Fruit fly (Drosophila melanogaster) whole organism, embryonic: Measurements from ENCODE around the gene CG13455.

Source experiments
- BEAF-32 ChIP-seq: fragments of 200-800 bp; sonication (Bioruptor generic); optimal IDR thresholded peaks from 3 replicates; lab custom pipeline; 2017; ENCODE audit warnings: missing biosample characterization, missing genetic modification characterization, mild to moderate bottlenecking, moderate library complexity, missing genetic modification reagents
- BtbVII ChIP-seq: fragments of 200-800 bp; sonication (Bioruptor generic); optimal IDR thresholded peaks from 3 replicates; lab custom pipeline; 2017; ENCODE audit warnings: missing biosample characterization, mild to moderate bottlenecking, missing genetic modification characterization
- CG10147 ChIP-seq: fragments of 200-800 bp; sonication (Bioruptor generic); optimal IDR thresholded peaks from 2 replicates; lab custom pipeline; 2019; ENCODE audit warnings: missing biosample characterization, mild to moderate bottlenecking, missing genetic modification characterization, moderate library complexity
- CG11560 ChIP-seq: fragments of 200-800 bp; sonication (Bioruptor generic); IDR thresholded peaks from 3 replicates; pipeline ENCODE4 v1.3.6; 2022; ENCODE audit warnings: missing biosample characterization, missing genetic modification characterization
- CG11696 ChIP-seq: fragments of 200-800 bp; sonication (Bioruptor generic); IDR thresholded peaks from 2 replicates; pipeline ENCODE4 v1.3.6; 2022; ENCODE audit warnings: missing biosample characterization, missing genetic modification characterization
- CG1233 ChIP-seq: fragments of 200-800 bp; sonication (Bioruptor generic); optimal IDR thresholded peaks from 4 replicates; lab custom pipeline; 2018; ENCODE audit warnings: missing biosample characterization, mild to moderate bottlenecking, missing genetic modification characterization
- CG15514 ChIP-seq: fragments of 200-800 bp; sonication (Bioruptor generic); optimal IDR thresholded peaks from 3 replicates; lab custom pipeline; 2017; ENCODE audit warnings: missing biosample characterization, missing genetic modification characterization, mild to moderate bottlenecking, moderate library complexity, missing genetic modification reagents
- CG1647 ChIP-seq: fragments of 200-800 bp; sonication (Bioruptor generic); optimal IDR thresholded peaks from 3 replicates; lab custom pipeline; 2016; ENCODE audit warnings: missing biosample characterization, missing genetic modification characterization
- CG18599 ChIP-seq: fragments of 200-800 bp; sonication (Bioruptor generic); optimal IDR thresholded peaks from 3 replicates; lab custom pipeline; 2017; ENCODE audit warnings: missing biosample characterization, missing genetic modification characterization, mild to moderate bottlenecking, moderate library complexity, missing genetic modification reagents
- CG2116 ChIP-seq: fragments of 200-800 bp; sonication (Bioruptor generic); optimal IDR thresholded peaks from 3 replicates; lab custom pipeline; 2018; ENCODE audit warnings: missing biosample characterization, mild to moderate bottlenecking, missing genetic modification characterization
- CG3163 ChIP-seq: fragments of 200-800 bp; sonication (Bioruptor generic); optimal IDR thresholded peaks from 3 replicates; lab custom pipeline; 2016; ENCODE audit warnings: missing biosample characterization, missing genetic modification characterization
- CG4360 ChIP-seq: fragments of 200-800 bp; sonication (Bioruptor generic); IDR thresholded peaks from 2 replicates; pipeline ENCODE4 v1.3.6; 2022; ENCODE audit warnings: missing biosample characterization, missing genetic modification characterization
- CG7745 ChIP-seq: fragments of 200-800 bp; sonication (Bioruptor generic); optimal IDR thresholded peaks from 2 replicates; lab custom pipeline; 2018; ENCODE audit warnings: missing biosample characterization, mild to moderate bottlenecking, missing genetic modification characterization, moderate library complexity
- CG9609 ChIP-seq: fragments of 200-800 bp; sonication (Bioruptor generic); optimal IDR thresholded peaks from 3 replicates; lab custom pipeline; 2016; ENCODE audit warnings: missing biosample characterization, missing genetic modification characterization
- CG9727 ChIP-seq: fragments of 200-800 bp; sonication (Bioruptor generic); optimal IDR thresholded peaks from 3 replicates; lab custom pipeline; 2017; ENCODE audit warnings: missing biosample characterization, mild to moderate bottlenecking, missing genetic modification characterization
- CoRest ChIP-seq: fragments of 200-800 bp; sonication (Bioruptor generic); optimal IDR thresholded peaks from 3 replicates; lab custom pipeline; 2018; ENCODE audit warnings: missing biosample characterization, mild to moderate bottlenecking, missing genetic modification characterization, moderate library complexity
- D19A ChIP-seq: fragments of 200-800 bp; optimal IDR thresholded peaks from 3 replicates; lab custom pipeline; 2019; ENCODE audit warnings: missing biosample characterization, mild to moderate bottlenecking, missing genetic modification characterization, moderate library complexity
- Elba2 ChIP-seq: fragments of 200-800 bp; sonication (Bioruptor generic); optimal IDR thresholded peaks from 3 replicates; lab custom pipeline; 2016; ENCODE audit warnings: missing biosample characterization, missing genetic modification characterization
- Ets97D ChIP-seq: fragments of 200-800 bp; sonication (Bioruptor generic); optimal IDR thresholded peaks from 3 replicates; lab custom pipeline; 2016; ENCODE audit warnings: missing biosample characterization, missing genetic modification characterization
- Fer3 ChIP-seq: fragments of 200-800 bp; sonication (Bioruptor generic); optimal IDR thresholded peaks from 2 replicates; lab custom pipeline; 2018; ENCODE audit warnings: missing biosample characterization, mild to moderate bottlenecking, missing genetic modification characterization, moderate library complexity
- HLH3B ChIP-seq: fragments of 200-800 bp; sonication (Bioruptor generic); IDR thresholded peaks from 2 replicates; pipeline ENCODE4 v1.3.6; 2022; ENCODE audit warnings: missing biosample characterization, missing genetic modification characterization
- Hmr ChIP-seq: fragments of 200-800 bp; sonication (Bioruptor generic); optimal IDR thresholded peaks from 3 replicates; lab custom pipeline; 2017; ENCODE audit warnings: mild to moderate bottlenecking, missing biosample characterization, missing genetic modification reagents, missing genetic modification characterization
- Hr51 ChIP-seq, 2 experiments: fragments of 200-800 bp; sonication (Bioruptor generic); optimal IDR thresholded peaks; 2 replicates in 1 of 2; 3 replicates in 1 of 2; lab custom pipeline; 2016 to 2018; ENCODE audit warnings: missing biosample characterization in 2 of 2, missing genetic modification characterization in 2 of 2, mild to moderate bottlenecking in 1 of 2, moderate library complexity in 1 of 2
- Med ChIP-seq: fragments of 200-800 bp; sonication (Bioruptor generic); peaks from one replicate; lab custom pipeline; 2016; ENCODE audit warnings: missing biosample characterization, missing genetic modification characterization, mild to moderate bottlenecking, inconsistent platforms, moderate library complexity
- NC2β ChIP-seq: fragments of 200-800 bp; sonication (Bioruptor generic); optimal IDR thresholded peaks from 2 replicates; lab custom pipeline; 2016; ENCODE audit warnings: missing biosample characterization, missing genetic modification characterization
- Pdp1 ChIP-seq, 2 experiments: fragments of 200-800 bp; sonication (Bioruptor generic); optimal IDR thresholded peaks; 3 replicates each; lab custom pipeline; 2016; ENCODE audit warnings: missing biosample characterization in 2 of 2, missing genetic modification characterization in 2 of 2, mild to moderate bottlenecking in 1 of 2, moderate library complexity in 1 of 2
- Sin3A ChIP-seq: fragments of >200 bp; optimal IDR thresholded peaks from 2 replicates; lab custom pipeline; 2018
- Ssrp ChIP-seq: fragments of 200-800 bp; sonication (Bioruptor generic); optimal IDR thresholded peaks from 2 replicates; lab custom pipeline; 2018; ENCODE audit warnings: missing biosample characterization, mild to moderate bottlenecking, missing genetic modification characterization, moderate library complexity
- cad ChIP-seq: fragments of >200 bp; optimal IDR thresholded peaks from 2 replicates; lab custom pipeline; 2017; ENCODE audit warnings: missing biosample characterization, missing genetic modification characterization
- chinmo ChIP-seq: fragments of 200-800 bp; sonication (Bioruptor generic); IDR thresholded peaks from 4 replicates; pipeline ENCODE4 v1.3.6; 2022; ENCODE audit warnings: missing biosample characterization, missing genetic modification characterization; ENCODE audit not compliant: partially characterized antibody
- corto ChIP-seq: fragments of 200-800 bp; sonication (Bioruptor generic); optimal IDR thresholded peaks from 2 replicates; lab custom pipeline; 2016; ENCODE audit warnings: missing biosample characterization, mild to moderate bottlenecking, missing genetic modification characterization, moderate library complexity
- croc ChIP-seq: fragments of 200-800 bp; sonication (Bioruptor generic); conservative IDR thresholded peaks from 3 replicates; pipeline ENCODE4 v1.3.6; 2022; ENCODE audit warnings: missing biosample characterization, missing genetic modification characterization
- danr ChIP-seq: fragments of 200-800 bp; sonication (Bioruptor generic); IDR thresholded peaks from 2 replicates; pipeline ENCODE4 v1.3.6; 2022; ENCODE audit warnings: missing biosample characterization, missing genetic modification characterization
- dm ChIP-seq: fragments of 200-800 bp; sonication (Bioruptor generic); optimal IDR thresholded peaks from 3 replicates; lab custom pipeline; 2016; ENCODE audit warnings: missing biosample characterization, missing genetic modification characterization
- exex ChIP-seq: fragments of 200-800 bp; sonication (Bioruptor generic); optimal IDR thresholded peaks from 4 replicates; lab custom pipeline; 2018; ENCODE audit warnings: missing biosample characterization, mild to moderate bottlenecking, missing genetic modification characterization, moderate library complexity
- gcm ChIP-seq: fragments of 200-800 bp; sonication (Bioruptor generic); optimal IDR thresholded peaks from 2 replicates; lab custom pipeline; 2019; ENCODE audit warnings: missing biosample characterization, mild to moderate bottlenecking, missing genetic modification characterization, moderate library complexity
- gem ChIP-seq: fragments of 200-800 bp; sonication (Bioruptor generic); optimal IDR thresholded peaks from 2 replicates; lab custom pipeline; 2019; ENCODE audit warnings: missing biosample characterization, mild to moderate bottlenecking, missing genetic modification characterization, moderate library complexity
- maf-S ChIP-seq: fragments of 200-800 bp; sonication (Bioruptor generic); optimal IDR thresholded peaks from 2 replicates; lab custom pipeline; 2016; ENCODE audit warnings: missing biosample characterization, missing genetic modification characterization
- mirr ChIP-seq: fragments of 200-800 bp; sonication (Bioruptor generic); optimal IDR thresholded peaks from 3 replicates; lab custom pipeline; 2018; ENCODE audit warnings: missing biosample characterization, mild to moderate bottlenecking, missing genetic modification characterization
- org-1 ChIP-seq: fragments of 200-800 bp; sonication (Bioruptor generic); optimal IDR thresholded peaks from 2 replicates; lab custom pipeline; 2017; ENCODE audit warnings: missing biosample characterization, missing genetic modification characterization
- sens ChIP-seq: fragments of 200-800 bp; sonication (Bioruptor generic); peaks from one replicate; lab custom pipeline; 2016; ENCODE audit warnings: missing biosample characterization, missing genetic modification characterization
- tgo ChIP-seq: fragments of 200-800 bp; sonication (Bioruptor generic); IDR thresholded peaks from 3 replicates; pipeline ENCODE4 v1.3.6; 2022; ENCODE audit warnings: missing biosample characterization, missing genetic modification characterization
- yki ChIP-seq: fragments of >200 bp; optimal IDR thresholded peaks from 3 replicates; lab custom pipeline; 2018

The CG13455 gene

dm6 chr3L:15506174-15506926, 10.0 kb downstream of the CG13455 start:
- TF ChIP-seq tgo (GFP tag; lab: Robert Waterston, UW) (no peak), gcm (GFP tag; lab: Kevin White, UChicago) (no peak), CG1647 (GFP tag; lab: Kevin White, UChicago) (no peak), Sin3A (no peak), Fer3 (tag; lab: Kevin White, UChicago) (no peak), Pdp1 (GFP tag; optimal IDR thresholded peaks at IDR 0.05; lab: Kevin White, UChicago) (peak in 1 of 2 experiments; percentile 58), gem (no peak), CG1233 (GFP tag; lab: Kevin White, UChicago) (no peak), CG15514 (no peak), CG2116 (no peak), HLH3B (GFP tag; lab: Robert Waterston, UW) (no peak), CG3163 (no peak), danr (GFP tag; lab: Robert Waterston, UW) (no peak), Elba2 (GFP tag; lab: Kevin White, UChicago) (no peak), CoRest (tag; lab: Kevin White, UChicago) (no peak), yki (lab: Kevin White, UChicago) (no peak), croc (GFP tag; lab: Robert Waterston, UW) (no peak), CG10147 (no peak), NC2β (GFP tag; lab: Kevin White, UChicago) (no peak), Hmr (GFP tag; lab: Kevin White, UChicago) (no peak), CG11696 (no peak), Med (GFP tag; lab: Kevin White, UChicago) (peak; percentile 21), Hr51 (GFP tag; optimal IDR thresholded peaks at IDR 0.05; lab: Kevin White, UChicago) (no peak), Ssrp (tag; lab: Kevin White, UChicago) (no peak), BEAF-32 (no peak), CG7745 (no peak), CG4360 (GFP tag; lab: Robert Waterston, UW) (no peak), Ets97D (GFP tag; lab: Kevin White, UChicago) (no peak), cad (GFP tag; lab: Kevin White, UChicago) (no peak), corto (GFP tag; lab: Kevin White, UChicago) (no peak), mirr (GFP tag; lab: Kevin White, UChicago) (peak; percentile 8), CG9609 (GFP tag; lab: Kevin White, UChicago) (no peak), sens (GFP tag; lab: Kevin White, UChicago) (peak; percentile 66), D19A (tag; lab: Kevin White, UChicago) (no peak), exex (peak; percentile 25), maf-S (GFP tag; lab: Kevin White, UChicago) (no peak), chinmo (GFP tag; lab: Robert Waterston, UW) (no peak), CG18599 (GFP tag; lab: Kevin White, UChicago) (no peak), BtbVII (GFP tag; lab: Kevin White, UChicago) (peak; percentile 11), CG9727 (GFP tag; lab: Kevin White, UChicago) (no peak), org-1 (GFP tag; lab: Kevin White, UChicago) (no peak), dm (GFP tag; lab: Kevin White, UChicago) (no peak), CG11560 (tag; lab: Robert Waterston, UW) (no peak)
